Fruit fly (Drosophila melanogaster): Measurements from ENCODE around the gene CG33253.

CG33253 gene

DNA sequence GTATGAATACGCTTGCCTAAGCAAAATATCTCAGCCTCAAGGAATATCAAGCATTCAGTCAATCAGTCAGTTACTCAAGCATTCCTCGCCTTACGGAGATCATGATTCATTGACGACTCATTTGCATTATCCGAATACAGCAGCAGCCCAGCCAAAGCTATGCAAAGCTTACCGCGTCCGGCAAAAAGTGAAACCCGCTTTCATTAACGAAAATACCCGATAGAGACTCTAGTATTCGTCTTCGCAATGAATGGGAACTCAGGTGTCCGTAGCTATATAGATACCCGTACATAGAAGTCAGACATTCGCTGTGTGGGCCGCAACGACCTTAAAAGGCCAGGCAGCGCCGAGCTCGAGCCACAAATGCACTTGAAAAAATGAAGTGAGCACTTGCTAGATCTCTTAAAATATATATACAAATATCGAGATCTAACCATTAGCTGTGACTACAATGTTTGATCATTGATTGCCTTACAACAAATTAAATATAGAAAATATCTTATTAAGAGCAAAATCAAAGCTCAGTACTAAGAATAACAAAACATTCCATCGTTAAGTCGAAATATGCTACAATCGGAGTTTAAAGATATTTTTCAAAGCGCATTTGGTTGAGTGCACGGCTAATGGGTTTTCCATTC, 38.3 kb upstream of the CG33253 start (continued):
- no peak for TF ChIP-seq Hmx (GFP tag; optimal IDR thresholded peaks at IDR 0.05)
- no peak for TF ChIP-seq Atf3 (GFP tag; optimal IDR thresholded peaks at IDR 0.05)
- no peak for TF ChIP-seq so (GFP tag; IDR thresholded peaks at IDR 0.05)
- no peak for TF ChIP-seq klu (GFP tag; IDR thresholded peaks at IDR 0.05)
- no peak for TF ChIP-seq ara (GFP tag; IDR thresholded peaks at IDR 0.05)
- TF ChIP-seq hth (optimal IDR thresholded peaks at IDR 0.05), result no peak
- TF ChIP-seq CkIIα-i1 (GFP tag; IDR thresholded peaks at IDR 0.05), result no peak
- TF ChIP-seq sens (GFP tag), result no peak
- TF ChIP-seq PHDP (tag; optimal IDR thresholded peaks at IDR 0.05), result no peak
- TF ChIP-seq HLHmδ (GFP tag; optimal IDR thresholded peaks at IDR 0.05), result no peak
- TF ChIP-seq Med (GFP tag), result peak; percentile 76
- no peak for TF ChIP-seq CG7357 (GFP tag; IDR thresholded peaks at IDR 0.05)
- no peak for TF ChIP-seq CG34376 (GFP tag; optimal IDR thresholded peaks at IDR 0.05)
- TF ChIP-seq eyg (GFP tag; optimal IDR thresholded peaks at IDR 0.05), result no peak
- no peak for TF ChIP-seq D19B (GFP tag; optimal IDR thresholded peaks at IDR 0.05)
- no peak for TF ChIP-seq twi (tag; optimal IDR thresholded peaks at IDR 0.05)
- no peak for TF ChIP-seq CG3726 (GFP tag; IDR thresholded peaks at IDR 0.05)
- no peak for TF ChIP-seq HmgZ (tag; optimal IDR thresholded peaks at IDR 0.05)
- TF ChIP-seq kah (GFP tag; optimal IDR thresholded peaks at IDR 0.05), result no peak
- no peak for TF ChIP-seq CG10462 (GFP tag; optimal IDR thresholded peaks at IDR 0.05)
- TF ChIP-seq lilli (GFP tag; optimal IDR thresholded peaks at IDR 0.05), result no peak
- peak; percentile 19 for TF ChIP-seq Sox102F (GFP tag; optimal IDR thresholded peaks at IDR 0.05)
- TF ChIP-seq ind (GFP tag; optimal IDR thresholded peaks at IDR 0.05), result no peak
- TF ChIP-seq ttk (GFP tag; IDR thresholded peaks at IDR 0.05), result no peak
- TF ChIP-seq gt (GFP tag; IDR thresholded peaks at IDR 0.05), result no peak
- TF ChIP-seq chif (GFP tag; optimal IDR thresholded peaks at IDR 0.05), result no peak
- no peak for TF ChIP-seq CG16779 (GFP tag; IDR thresholded peaks at IDR 0.05)
- TF ChIP-seq trem (tag; optimal IDR thresholded peaks at IDR 0.05), result no peak
- no peak for TF ChIP-seq CG4404 (GFP tag; IDR thresholded peaks at IDR 0.05)
- no peak for TF ChIP-seq CG6813 (GFP tag; optimal IDR thresholded peaks at IDR 0.05)
- no peak for TF ChIP-seq Rfx (GFP tag; IDR thresholded peaks at IDR 0.05)
- no peak for TF ChIP-seq MTF-1 (GFP tag; optimal IDR thresholded peaks at IDR 0.05; ENCODE audit: borderline replicate concordance)
- TF ChIP-seq ro (GFP tag; IDR thresholded peaks at IDR 0.05), result no peak
- TF ChIP-seq CG12219 (GFP tag; optimal IDR thresholded peaks at IDR 0.05), result no peak
- no peak for TF ChIP-seq Asciz (GFP tag; optimal IDR thresholded peaks at IDR 0.05)
- no peak for TF ChIP-seq Dll (GFP tag; IDR thresholded peaks at IDR 0.05; ENCODE audit: partially characterized antibody)
- no peak for TF ChIP-seq Fer2 (tag; optimal IDR thresholded peaks at IDR 0.05)
- no peak for TF ChIP-seq Lpt (GFP tag; optimal IDR thresholded peaks at IDR 0.05)
- TF ChIP-seq Eip74EF (GFP tag; optimal IDR thresholded peaks at IDR 0.05), result peak in 1 of 2 experiments; percentile 14
- TF ChIP-seq CG9727 (GFP tag; optimal IDR thresholded peaks at IDR 0.05), result no peak
- TF ChIP-seq D19A (tag; optimal IDR thresholded peaks at IDR 0.05), result no peak
- TF ChIP-seq lab (GFP tag; optimal IDR thresholded peaks at IDR 0.05), result no peak
- peak; percentile 36 for TF ChIP-seq Sox100B (GFP tag; optimal IDR thresholded peaks at IDR 0.05)
- TF ChIP-seq CG12659 (GFP tag; optimal IDR thresholded peaks at IDR 0.05), result no peak
- TF ChIP-seq CG7271 (tag; optimal IDR thresholded peaks at IDR 0.05), result no peak
- no peak for TF ChIP-seq Trl (optimal IDR thresholded peaks at IDR 0.05)
- no peak for TF ChIP-seq Trl (GFP tag; optimal IDR thresholded peaks at IDR 0.05)
- no peak for TF ChIP-seq Sry-β (GFP tag; optimal IDR thresholded peaks at IDR 0.05)
- TF ChIP-seq Meics (GFP tag; optimal IDR thresholded peaks at IDR 0.05), result no peak
- TF ChIP-seq CG13624 (GFP tag; optimal IDR thresholded peaks at IDR 0.05), result no peak
- no peak for TF ChIP-seq Atf6 (GFP tag; IDR thresholded peaks at IDR 0.05)
- TF ChIP-seq Sin3A (optimal IDR thresholded peaks at IDR 0.05), result no peak

Measured in whole organism, embryonic.